Fruit fly (Drosophila melanogaster): Measurements from ENCODE around the gene Nup35.
A peak's percentile ranks its signal among the peaks of the same experiment; 100 is the strongest.

Nup35 gene

DNA sequence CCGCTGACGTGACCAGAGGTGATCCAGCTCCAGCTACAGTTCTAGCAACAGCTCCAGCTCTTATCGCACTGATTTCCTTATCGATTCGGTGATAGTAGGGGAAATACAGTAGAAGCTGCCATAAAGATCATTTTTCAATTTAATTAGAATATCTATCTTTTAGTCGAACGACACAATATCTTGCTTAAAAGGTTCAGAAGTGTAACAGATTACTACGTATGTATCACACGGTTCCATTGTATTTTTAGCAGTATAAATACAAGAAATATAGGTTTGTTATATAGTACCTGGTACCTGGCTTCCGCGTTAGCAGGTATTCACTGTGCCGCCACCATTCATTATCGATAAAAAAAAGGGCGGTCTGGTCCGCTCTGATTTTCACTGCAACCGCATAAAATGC lies 3.1 kb upstream of the Nup35 start (continued):
- TF ChIP-seq CG18599 (GFP tag; optimal IDR thresholded peaks at IDR 0.05) (peak; percentile 92), repo (GFP tag; optimal IDR thresholded peaks at IDR 0.05) (peak; percentile 60), CG6689 (GFP tag; IDR thresholded peaks at IDR 0.05) (peak; percentile 72), grau (tag; optimal IDR thresholded peaks at IDR 0.05) (peak; percentile 97), HLH3B (GFP tag; IDR thresholded peaks at IDR 0.05) (peak; percentile 80), MESR4 (GFP tag; optimal IDR thresholded peaks at IDR 0.05) (peak; percentile 20), sima (GFP tag; optimal IDR thresholded peaks at IDR 0.05) (no peak), CG14050 (GFP tag; IDR thresholded peaks at IDR 0.05) (peak; percentile 57; the same call in 2 of the 3 replicates), exex (tag; optimal IDR thresholded peaks at IDR 0.05) (peak; percentile 67), CG8359 (GFP tag; optimal IDR thresholded peaks at IDR 0.05; ENCODE audit: borderline replicate concordance) (peak; percentile 62), CG12219 (GFP tag; optimal IDR thresholded peaks at IDR 0.05) (peak; percentile 87), Poxn (GFP tag; IDR thresholded peaks at IDR 0.05) (0 out of 2 replicates have a peak, but pooled peaks have one; percentile 48), CG10979 (tag; optimal IDR thresholded peaks at IDR 0.05) (peak; percentile 82), ase (GFP tag; IDR thresholded peaks at IDR 0.05) (peak; percentile 62; the same call in 1 of the 3 replicates), sens (GFP tag) (peak; percentile 96), dysf (GFP tag; IDR thresholded peaks at IDR 0.05) (peak; percentile 85), vvl (GFP tag; IDR thresholded peaks at IDR 0.05) (peak; percentile 84), slou (GFP tag; optimal IDR thresholded peaks at IDR 0.05) (no peak), ewg (GFP tag; optimal IDR thresholded peaks at IDR 0.05) (peak; percentile 70), Mes4 (GFP tag; optimal IDR thresholded peaks at IDR 0.05) (peak; percentile 68), BtbVII (GFP tag; optimal IDR thresholded peaks at IDR 0.05) (peak; percentile 85), cad (GFP tag; optimal IDR thresholded peaks at IDR 0.05) (no peak), HmgD (GFP tag; optimal IDR thresholded peaks at IDR 0.05) (peak; percentile 10), Doc2 (GFP tag; IDR thresholded peaks at IDR 0.05) (no peak), Sry-β (GFP tag; optimal IDR thresholded peaks at IDR 0.05) (no peak), eve (GFP tag; optimal IDR thresholded peaks at IDR 0.05) (no peak), crp (GFP tag; optimal IDR thresholded peaks at IDR 0.05) (peak in 1 of 2 experiments; percentile 16), CG11247 (GFP tag; IDR thresholded peaks at IDR 0.05) (no peak; the same call in 1 of the 2 replicates), CG15479 (GFP tag; optimal IDR thresholded peaks at IDR 0.05) (no peak), dm (GFP tag; optimal IDR thresholded peaks at IDR 0.05) (peak; percentile 47), CG18262 (tag; optimal IDR thresholded peaks at IDR 0.05) (peak; percentile 82), fd96Cb (tag; optimal IDR thresholded peaks at IDR 0.05) (peak; percentile 85), CG3847 (GFP tag; IDR thresholded peaks at IDR 0.05) (peak; percentile 74; the same call in 1 of the 2 replicates), psq (GFP tag; optimal IDR thresholded peaks at IDR 0.05) (peak; percentile 4), Neu2 (GFP tag; optimal IDR thresholded peaks at IDR 0.05; ENCODE audit: borderline replicate concordance) (no peak), CG4282 (GFP tag; optimal IDR thresholded peaks at IDR 0.05) (no peak), Max (GFP tag; optimal IDR thresholded peaks at IDR 0.05) (peak; percentile 74), lov (optimal IDR thresholded peaks at IDR 0.05) (no peak), lov (GFP tag; IDR thresholded peaks at IDR 0.05) (0 out of 3 replicates have a peak, but pooled peaks have one; percentile 14), stwl (tag; optimal IDR thresholded peaks at IDR 0.05) (no peak), CG6765 (GFP tag; optimal IDR thresholded peaks at IDR 0.05) (peak; percentile 52), CG6272 (GFP tag; IDR thresholded peaks at IDR 0.05) (peak; percentile 57), Deaf1 (tag; optimal IDR thresholded peaks at IDR 0.05) (peak; percentile 58), zfh2 (GFP tag; optimal IDR thresholded peaks at IDR 0.05) (peak; percentile 59), aop (GFP tag; IDR thresholded peaks at IDR 0.05) (0 out of 2 replicates have a peak, but pooled peaks have one; percentile 10), zen (tag; optimal IDR thresholded peaks at IDR 0.05) (peak; percentile 77), hkb (optimal IDR thresholded peaks at IDR 0.05) (no peak), hkb (GFP tag; IDR thresholded peaks at IDR 0.05) (peak; percentile 82), dmrt99B (tag; optimal IDR thresholded peaks at IDR 0.05) (peak; percentile 83), wek (GFP tag; optimal IDR thresholded peaks at IDR 0.05) (peak; percentile 49), pum (GFP tag; optimal IDR thresholded peaks at IDR 0.05) (peak; percentile 70)

Measured in whole organism, embryonic.